Worm (Caenorhabditis elegans) whole organism, young adult: ENCODE results near the gene ilc-17.1.

Experiments
- C06A6.2 ChIP-seq: fragments of 200-800 bp; sonication (Bioruptor generic); conservative IDR thresholded peaks from 2 replicates; pipeline ENCODE4 v1.3.6; 2022; ENCODE audit warnings: missing genetic modification characterization, missing compliant biosample characterization
- ceh-100 ChIP-seq: fragments of 200-800 bp; sonication (Bioruptor generic); IDR thresholded peaks from 2 replicates; pipeline ENCODE4 v1.3.6; 2022; ENCODE audit warnings: missing genetic modification reagents, missing genetic modification characterization, missing compliant biosample characterization
- dpff-1 ChIP-seq: sonication (generic microtip); optimal IDR thresholded peaks from 2 replicates; lab custom pipeline; 2017; ENCODE audit warnings: mild to moderate bottlenecking, missing genetic modification characterization, missing compliant biosample characterization
- him-1 ChIP-seq: sonication (generic microtip); optimal IDR thresholded peaks from 2 replicates; lab custom pipeline; 2016; ENCODE audit warnings: missing genotype, missing genetic modification reagents, missing genetic modification characterization, missing compliant biosample characterization
- hlh-26 ChIP-seq: fragments of 200-800 bp; sonication (Bioruptor generic); conservative IDR thresholded peaks from 2 replicates; pipeline ENCODE4 v1.3.6; 2022; ENCODE audit warnings: missing genetic modification reagents, missing genetic modification characterization, missing compliant biosample characterization
- lin-26 ChIP-seq: fragments of 200-800 bp; sonication (Bioruptor generic); IDR thresholded peaks from 2 replicates; pipeline ENCODE4 v1.3.6; 2022; ENCODE audit warnings: missing genetic modification reagents, missing genetic modification characterization, missing compliant biosample characterization
- nhr-179 ChIP-seq: sonication (generic microtip); optimal IDR thresholded peaks from 2 replicates; lab custom pipeline; 2016; ENCODE audit warnings: mild to moderate bottlenecking, missing genetic modification characterization, missing compliant biosample characterization
- pha-4 ChIP-seq: fragments of 150-350 bp; sonication (generic microtip); optimal IDR thresholded peaks from 2 replicates; lab custom pipeline; 2014; ENCODE audit warnings: missing biosample characterization, missing genetic modification reagents, missing genetic modification characterization
- repo-1 ChIP-seq: sonication (generic microtip); optimal IDR thresholded peaks from 2 replicates; lab custom pipeline; 2017; ENCODE audit warnings: mild to moderate bottlenecking, missing genetic modification characterization, missing compliant biosample characterization

DNA sequence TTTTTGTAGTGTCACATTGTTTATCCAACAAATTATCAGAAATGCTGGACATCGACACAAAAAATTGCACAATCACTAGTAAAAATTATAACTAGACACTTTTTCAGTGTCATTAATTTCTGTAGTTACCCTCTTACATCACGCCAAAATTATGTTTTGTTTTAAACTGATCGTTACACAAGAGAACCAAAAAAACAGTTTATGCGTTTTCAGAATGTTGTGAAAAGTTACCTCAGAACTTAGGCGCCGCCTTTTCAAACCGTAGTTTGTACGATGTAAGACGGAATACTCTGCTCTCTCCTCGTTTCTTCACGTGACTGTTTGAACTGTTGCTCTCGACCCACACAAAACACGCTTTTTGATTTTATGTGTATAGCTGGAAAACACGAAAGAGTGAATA, 31.1 kb downstream of the ilc-17.1 start, which contains the start of gene pgp-13:
- TF ChIP-seq repo-1 (tag; lab: Kevin White, UChicago) (no peak), pha-4 (tag; lab: Kevin White, UChicago) (no peak), him-1 (tag; lab: Kevin White, UChicago) (no peak), ceh-100 (no peak), nhr-179 (tag; lab: Kevin White, UChicago) (no peak), lin-26 (GFP tag; lab: Robert Waterston, UW) (no peak), hlh-26 (GFP tag; lab: Robert Waterston, UW) (no peak), C06A6.2 (GFP tag; lab: Robert Waterston, UW) (no peak), dpff-1 (tag; lab: Kevin White, UChicago) (no peak)
